Worm (Caenorhabditis elegans) whole organism, midembryonic: ENCODE results near the gene C49C8.6.

Experiments used
- T22C8.4 ChIP-seq: fragments of 200-800 bp; sonication (Bioruptor generic); IDR thresholded peaks from 2 replicates; pipeline ENCODE4 v1.3.6; 2022; ENCODE audit warnings: missing genetic modification characterization, missing compliant biosample characterization
- cog-1 ChIP-seq: sonication (generic microtip); optimal IDR thresholded peaks from 2 replicates; lab custom pipeline; 2016; ENCODE audit warnings: missing genetic modification characterization, missing compliant biosample characterization
- flt-1 ChIP-seq: fragments of 200-800 bp; sonication (Bioruptor generic); IDR thresholded peaks from 2 replicates; pipeline ENCODE4 v1.3.6; 2022; ENCODE audit warnings: missing genetic modification characterization, missing compliant biosample characterization
- klf-2 ChIP-seq: fragments of 200-800 bp; sonication (Bioruptor generic); conservative IDR thresholded peaks from 2 replicates; pipeline ENCODE4 v1.3.6; 2022; ENCODE audit warnings: missing genetic modification reagents, missing genetic modification characterization, missing compliant biosample characterization
- med-1 ChIP-seq: sonication (generic microtip); optimal IDR thresholded peaks from 2 replicates; lab custom pipeline; 2017; ENCODE audit warnings: missing genetic modification characterization, mild to moderate bottlenecking, missing compliant biosample characterization, antibody characterized with exemption, missing genetic modification reagents; ENCODE audit not compliant: insufficient read depth
- ref-1 ChIP-seq: fragments of 200-800 bp; sonication (Bioruptor generic); conservative IDR thresholded peaks from 2 replicates; pipeline ENCODE4 v1.3.6; 2022; ENCODE audit warnings: missing genetic modification reagents, missing genetic modification characterization, missing compliant biosample characterization
- tab-1 ChIP-seq: fragments of 200-800 bp; sonication (Bioruptor generic); IDR thresholded peaks from 2 replicates; pipeline ENCODE4 v1.3.6; 2022; ENCODE audit warnings: missing genetic modification characterization, missing compliant biosample characterization
- ztf-23 ChIP-seq: fragments of 200-800 bp; sonication (Bioruptor generic); IDR thresholded peaks from 2 replicates; pipeline ENCODE4 v1.3.6; 2022; ENCODE audit warnings: missing genetic modification reagents, missing genetic modification characterization, missing compliant biosample characterization
- ztf-29 ChIP-seq: fragments of 200-800 bp; sonication (Bioruptor generic); IDR thresholded peaks from 2 replicates; pipeline ENCODE4 v1.3.6; 2022; ENCODE audit warnings: missing genetic modification reagents, missing genetic modification characterization, missing compliant biosample characterization

The C49C8.6 gene

ce11 chrIV:8618698-8619097, 39.3 kb downstream of the C49C8.6 start, which contains the start of gene F42A9.8:
TSS of gene F42A9.8 (minus strand) at chrIV:8618785.
- no peak for TF ChIP-seq klf-2 (GFP tag; lab: Robert Waterston, UW)
- no peak for TF ChIP-seq ztf-29
- TF ChIP-seq med-1 (GFP tag; lab: Kevin White, UChicago), result no peak
- no peak for TF ChIP-seq tab-1 (GFP tag; lab: Robert Waterston, UW)
- no peak for TF ChIP-seq ref-1 (GFP tag; lab: Robert Waterston, UW)
- TF ChIP-seq ztf-23, result no peak
- no peak for TF ChIP-seq T22C8.4 (GFP tag; lab: Robert Waterston, UW)
- no peak for TF ChIP-seq cog-1 (tag; lab: Kevin White, UChicago)
- TF ChIP-seq flt-1, result no peak

DNA sequence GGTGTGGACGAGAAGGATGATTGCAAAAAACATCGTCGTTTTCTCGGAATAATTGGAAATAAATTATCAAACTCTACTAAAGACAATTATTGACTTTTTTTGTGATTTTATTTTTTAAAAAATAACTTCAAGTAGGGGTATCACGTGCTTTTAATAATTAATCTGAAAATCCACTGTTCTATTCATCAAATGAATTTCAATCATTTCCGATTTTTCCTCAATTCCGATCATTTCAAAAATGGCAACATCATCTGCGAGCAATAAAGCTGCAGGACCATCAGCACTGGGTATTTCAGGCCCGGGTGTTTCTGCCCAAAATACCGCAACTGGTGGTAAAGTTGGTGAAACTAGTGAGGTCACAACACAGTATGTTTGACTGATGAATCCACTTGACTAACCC, 41.0 kb downstream of the C49C8.6 start, which contains the start of the genes F42A9.7 and F42A9.3:
Gene F42A9.7 (minus strand): TSS at position 101 of the 400 bp plus-strand sequence.
Gene F42A9.3 (plus strand): TSS at position 214 of the 400 bp plus-strand sequence.
- TF ChIP-seq ref-1 (GFP tag; lab: Robert Waterston, UW) (no peak), cog-1 (tag; lab: Kevin White, UChicago) (no peak), klf-2 (GFP tag; lab: Robert Waterston, UW) (no peak), ztf-29 (no peak), flt-1 (no peak), ztf-23 (no peak), tab-1 (GFP tag; lab: Robert Waterston, UW) (no peak), med-1 (GFP tag; lab: Kevin White, UChicago) (no peak), T22C8.4 (GFP tag; lab: Robert Waterston, UW) (no peak)

DNA sequence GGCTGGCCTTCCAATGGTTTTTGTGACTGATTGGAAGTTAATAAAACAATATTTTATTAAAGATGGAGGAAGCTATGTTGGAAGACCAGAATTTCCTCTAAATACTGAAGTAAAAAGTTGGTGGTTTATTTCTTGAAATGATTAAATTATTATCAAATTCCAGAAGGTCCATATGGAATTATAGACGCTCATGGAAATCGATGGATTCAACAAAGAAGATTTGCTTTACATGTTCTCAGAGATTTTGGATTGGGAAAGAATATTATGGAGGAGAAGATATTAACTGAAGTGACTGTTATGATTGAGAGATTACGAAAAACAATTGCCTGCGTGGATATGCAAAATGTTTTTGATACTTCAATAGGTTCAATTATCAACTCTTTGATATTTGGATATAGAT, 42.7 kb downstream of the C49C8.6 start:
- TF ChIP-seq med-1 (GFP tag; lab: Kevin White, UChicago) (no peak), ref-1 (GFP tag; lab: Robert Waterston, UW) (no peak), tab-1 (GFP tag; lab: Robert Waterston, UW) (no peak), ztf-23 (no peak), ztf-29 (no peak), cog-1 (tag; lab: Kevin White, UChicago) (no peak), klf-2 (GFP tag; lab: Robert Waterston, UW) (no peak), T22C8.4 (GFP tag; lab: Robert Waterston, UW) (no peak), flt-1 (no peak)

- TF ChIP-seq T22C8.4 (GFP tag; lab: Robert Waterston, UW) (no peak), tab-1 (GFP tag; lab: Robert Waterston, UW) (no peak), ztf-23 (no peak), flt-1 (no peak), cog-1 (tag; lab: Kevin White, UChicago) (no peak), klf-2 (GFP tag; lab: Robert Waterston, UW) (no peak), ztf-29 (no peak), med-1 (GFP tag; lab: Kevin White, UChicago) (no peak), ref-1 (GFP tag; lab: Robert Waterston, UW) (no peak)
Measured at ce11 chrIV:8614680-8615079, 43.3 kb downstream of the C49C8.6 start, which contains the start of gene cyp-33E3. TSS of gene cyp-33E3 (plus strand) at chrIV:8614995.

- TF ChIP-seq ztf-23 (no peak), klf-2 (GFP tag; lab: Robert Waterston, UW) (no peak), med-1 (GFP tag; lab: Kevin White, UChicago) (no peak), ref-1 (GFP tag; lab: Robert Waterston, UW) (no peak), T22C8.4 (GFP tag; lab: Robert Waterston, UW) (no peak), flt-1 (no peak), cog-1 (tag; lab: Kevin White, UChicago) (no peak), tab-1 (GFP tag; lab: Robert Waterston, UW) (no peak), ztf-29 (no peak)
Measured at ce11 chrIV:8611886-8612542, 46.0 kb downstream of the C49C8.6 start, which contains the start of the genes F42A9.17 and cyp-33E2. TSS of gene F42A9.17 (minus strand) at chrIV:8611936. TSS of gene cyp-33E2 (plus strand) at chrIV:8612334.

- TF ChIP-seq T22C8.4 (GFP tag; lab: Robert Waterston, UW) (no peak), ztf-29 (no peak), flt-1 (no peak), klf-2 (GFP tag; lab: Robert Waterston, UW) (no peak), ref-1 (GFP tag; lab: Robert Waterston, UW) (no peak)
Measured at ce11 chrIV:8608934-8609333, 49.1 kb downstream of the C49C8.6 start, which contains the start of gene F42A9.6. TSS of gene F42A9.6 (plus strand) at chrIV:8609234.

DNA sequence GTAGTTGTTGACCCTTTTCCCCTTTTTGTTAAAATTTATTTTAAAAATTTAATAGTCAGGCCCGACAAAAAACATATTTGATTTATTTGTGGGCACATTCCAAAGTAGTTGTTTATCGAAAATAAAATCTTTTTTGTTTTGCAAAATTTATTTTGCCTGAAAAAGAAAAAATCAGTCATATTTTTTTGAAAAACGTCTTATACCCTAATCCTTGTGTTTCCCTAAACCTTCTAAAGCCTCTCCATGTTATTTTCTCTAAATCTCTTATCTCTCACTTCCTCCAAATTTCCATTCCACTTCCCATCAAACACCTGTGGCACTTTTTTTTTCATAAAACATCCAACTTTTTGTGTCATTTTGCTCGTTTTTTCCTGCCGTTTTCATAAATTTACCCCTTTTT, 49.8 kb downstream of the C49C8.6 start:
- no peak for TF ChIP-seq cog-1 (tag; lab: Kevin White, UChicago)
- no peak for TF ChIP-seq klf-2 (GFP tag; lab: Robert Waterston, UW)
- no peak for TF ChIP-seq T22C8.4 (GFP tag; lab: Robert Waterston, UW)
- TF ChIP-seq med-1 (GFP tag; lab: Kevin White, UChicago), result no peak
- TF ChIP-seq ztf-29, result no peak
- no peak for TF ChIP-seq ztf-23
- no peak for TF ChIP-seq tab-1 (GFP tag; lab: Robert Waterston, UW)
- no peak for TF ChIP-seq flt-1
